Fruit fly (Drosophila melanogaster) whole organism, prepupa: ENCODE measurements around the gene Bet1.

Experiments used
- CG4318 ChIP-seq: fragments of 200-800 bp; sonication (Bioruptor generic); optimal IDR thresholded peaks from 3 replicates; lab custom pipeline; 2017; ENCODE audit warnings: missing biosample characterization, mild to moderate bottlenecking, missing genetic modification characterization
- CG6163 ChIP-seq: fragments of 200-800 bp; sonication (Bioruptor generic); IDR thresholded peaks from 3 replicates; pipeline ENCODE4 v1.3.6; 2022; ENCODE audit warnings: missing biosample characterization, missing genetic modification characterization
- Sox14 ChIP-seq: fragments of 200-800 bp; sonication (Bioruptor generic); optimal IDR thresholded peaks from 3 replicates; lab custom pipeline; 2016; ENCODE audit warnings: missing biosample characterization, missing genetic modification characterization
- Sox15 ChIP-seq: fragments of 200-800 bp; sonication (Bioruptor generic); optimal IDR thresholded peaks from 3 replicates; lab custom pipeline; 2016; ENCODE audit warnings: missing biosample characterization, missing genetic modification characterization
- dac ChIP-seq: fragments of 200-800 bp; sonication (Bioruptor generic); optimal IDR thresholded peaks from 2 replicates; lab custom pipeline; 2017; ENCODE audit warnings: missing biosample characterization, mild to moderate bottlenecking, missing genetic modification characterization
- eg ChIP-seq: fragments of 200-800 bp; sonication (Bioruptor generic); IDR thresholded peaks from 3 replicates; pipeline ENCODE4 v1.3.6; 2022; ENCODE audit warnings: missing biosample characterization, missing genetic modification characterization
- fd85E ChIP-seq: fragments of 200-800 bp; sonication (Bioruptor generic); optimal IDR thresholded peaks from 3 replicates; lab custom pipeline; 2016; ENCODE audit warnings: missing biosample characterization, missing genetic modification characterization
- salr ChIP-seq, 2 experiments: fragments of 200-800 bp; sonication (Bioruptor generic); optimal IDR thresholded peaks; 3 replicates each; lab custom pipeline; 2016 to 2018; ENCODE audit warnings: missing biosample characterization in 2 of 2, missing genetic modification characterization in 2 of 2, mild to moderate bottlenecking in 1 of 2
- vri ChIP-seq: fragments of 200-800 bp; sonication (Bioruptor generic); optimal IDR thresholded peaks from 3 replicates; lab custom pipeline; 2016; ENCODE audit warnings: missing biosample characterization, mild to moderate bottlenecking, missing genetic modification characterization

dm6 chr3L:19264141-19264487 lies 2.9 kb downstream of the Bet1 start, which contains the start of gene Max:
- TF ChIP-seq fd85E (GFP tag; lab: Kevin White, UChicago) (no peak), CG6163 (GFP tag; lab: Robert Waterston, UW) (peak; percentile 73), CG4318 (GFP tag; lab: Kevin White, UChicago) (peak; percentile 4), vri (no peak), salr (GFP tag; optimal IDR thresholded peaks at IDR 0.05; lab: Kevin White, UChicago) (peak in 1 of 2 experiments; percentile 32), eg (GFP tag; lab: Robert Waterston, UW) (peak; percentile 82), Sox14 (GFP tag; lab: Kevin White, UChicago) (peak; percentile 39), dac (GFP tag; lab: Kevin White, UChicago) (peak; percentile 1), Sox15 (GFP tag; lab: Kevin White, UChicago) (peak; percentile 32)
